Worm (Caenorhabditis elegans) whole organism, L3 larva: ENCODE results near the gene pqn-48.

Experiments
- R02D3.7 ChIP-seq: fragments of 150-350 bp; optimal IDR thresholded peaks from 2 replicates; lab custom pipeline; 2014; ENCODE audit warnings: missing biosample characterization, missing genetic modification characterization
- aly-2 ChIP-seq: fragments of 150-350 bp; optimal IDR thresholded peaks from 2 replicates; lab custom pipeline; 2014; ENCODE audit warnings: missing biosample characterization, missing genetic modification characterization
- ama-1 ChIP-seq: fragments of 150-350 bp; optimal IDR thresholded peaks from 2 replicates; lab custom pipeline; 2018
- ceh-16 ChIP-seq: sonication (generic microtip); optimal IDR thresholded peaks from 2 replicates; lab custom pipeline; 2017; ENCODE audit warnings: missing biosample characterization, missing genetic modification characterization
- ceh-28 ChIP-seq: fragments of 150-350 bp; optimal IDR thresholded peaks from 2 replicates; lab custom pipeline; 2014; ENCODE audit warnings: missing biosample characterization, missing genetic modification reagents, missing genetic modification characterization
- ceh-82 ChIP-seq: fragments of 150-350 bp; optimal IDR thresholded peaks from 2 replicates; lab custom pipeline; 2014; ENCODE audit warnings: missing biosample characterization, missing genetic modification characterization
- ceh-9 ChIP-seq: sonication (generic microtip); optimal IDR thresholded peaks from 2 replicates; lab custom pipeline; 2018; ENCODE audit warnings: missing biosample characterization, missing genetic modification characterization
- daf-12 ChIP-seq: fragments of 150-350 bp; optimal IDR thresholded peaks from 2 replicates; lab custom pipeline; 2014; ENCODE audit warnings: missing biosample characterization, missing genetic modification reagents, missing genetic modification characterization
- egl-27 ChIP-seq: sonication (generic microtip); optimal IDR thresholded peaks from 4 replicates; lab custom pipeline; 2017; ENCODE audit warnings: missing biosample characterization, missing genetic modification reagents, missing genetic modification characterization
- elt-1 ChIP-seq: fragments of 150-350 bp; optimal IDR thresholded peaks from 2 replicates; lab custom pipeline; 2014; ENCODE audit warnings: missing biosample characterization, missing genetic modification characterization
- elt-2 ChIP-seq: sonication (generic microtip); optimal IDR thresholded peaks from 2 replicates; lab custom pipeline; 2016; ENCODE audit warnings: missing genetic modification reagents, mild to moderate bottlenecking, missing genetic modification characterization, missing compliant biosample characterization
- elt-3 ChIP-seq, 3 experiments: fragments of 150-350 bp in 1 of 3; sonication (generic microtip) in 2 of 3; optimal IDR thresholded peaks; 2 replicates in 2 of 3; 4 replicates in 1 of 3; lab custom pipeline; 2014 to 2017; ENCODE audit warnings: missing biosample characterization in 3 of 3, missing genetic modification characterization in 3 of 3
- eor-1 ChIP-seq, 2 experiments: fragments of 150-350 bp; optimal IDR thresholded peaks; 2 replicates each; lab custom pipeline; 2014 to 2018; ENCODE audit warnings: missing biosample characterization in 2 of 2, missing genetic modification characterization in 2 of 2
- fkh-2 ChIP-seq: fragments of 150-350 bp; optimal IDR thresholded peaks from 2 replicates; lab custom pipeline; 2014; ENCODE audit warnings: missing biosample characterization, missing genetic modification reagents, missing genetic modification characterization
- fos-1 ChIP-seq: fragments of 150-350 bp; optimal IDR thresholded peaks from 2 replicates; lab custom pipeline; 2014; ENCODE audit warnings: missing biosample characterization, missing genetic modification characterization
- hmg-11 ChIP-seq: sonication (generic microtip); optimal IDR thresholded peaks from 2 replicates; lab custom pipeline; 2016; ENCODE audit warnings: missing genetic modification characterization, missing compliant biosample characterization
- lin-15B ChIP-seq: fragments of 150-350 bp; optimal IDR thresholded peaks from 2 replicates; lab custom pipeline; 2014; ENCODE audit warnings: missing biosample characterization, missing genetic modification characterization
- lsy-12 ChIP-seq: sonication (generic microtip); optimal IDR thresholded peaks from 2 replicates; lab custom pipeline; 2016; ENCODE audit warnings: mild to moderate bottlenecking, missing genetic modification characterization, missing compliant biosample characterization
- mdl-1 ChIP-seq: fragments of 150-350 bp; optimal IDR thresholded peaks from 2 replicates; lab custom pipeline; 2014; ENCODE audit warnings: missing biosample characterization, missing genetic modification characterization
- mml-1 ChIP-seq: fragments of 150-350 bp; sonication (generic microtip); optimal IDR thresholded peaks from 3 replicates; lab custom pipeline; 2014; ENCODE audit warnings: missing biosample characterization, missing genetic modification characterization
- nfya-1 ChIP-seq: sonication (generic microtip); optimal IDR thresholded peaks from 2 replicates; lab custom pipeline; 2017; ENCODE audit warnings: missing genetic modification characterization, mild to moderate bottlenecking, missing compliant biosample characterization, antibody characterized with exemption, moderate library complexity; ENCODE audit not compliant: insufficient read depth
- nhr-11 ChIP-seq: fragments of 150-350 bp; optimal IDR thresholded peaks from 2 replicates; lab custom pipeline; 2014; ENCODE audit warnings: missing biosample characterization, missing genetic modification characterization
- nhr-12 ChIP-seq: fragments of 150-350 bp; optimal IDR thresholded peaks from 2 replicates; lab custom pipeline; 2014; ENCODE audit warnings: missing biosample characterization, missing genetic modification characterization
- nhr-23 ChIP-seq: fragments of 150-350 bp; optimal IDR thresholded peaks from 2 replicates; lab custom pipeline; 2014; ENCODE audit warnings: missing biosample characterization, missing genetic modification reagents, missing genetic modification characterization
- nhr-237 ChIP-seq: fragments of 150-350 bp; optimal IDR thresholded peaks from 2 replicates; lab custom pipeline; 2014; ENCODE audit warnings: missing biosample characterization, missing genetic modification characterization
- nhr-25 ChIP-seq: sonication (generic microtip); optimal IDR thresholded peaks from 2 replicates; lab custom pipeline; 2017; ENCODE audit warnings: missing biosample characterization, missing genetic modification characterization
- nhr-43 ChIP-seq: sonication (generic microtip); optimal IDR thresholded peaks from 2 replicates; lab custom pipeline; 2016; ENCODE audit warnings: mild to moderate bottlenecking, missing genetic modification characterization, missing compliant biosample characterization; ENCODE audit not compliant: poor library complexity, severe bottlenecking
- nhr-67 ChIP-seq: fragments of 150-350 bp; optimal IDR thresholded peaks from 2 replicates; lab custom pipeline; 2014; ENCODE audit warnings: missing biosample characterization, missing genetic modification characterization
- nhr-76 ChIP-seq: fragments of 150-350 bp; sonication (generic microtip); optimal IDR thresholded peaks from 5 replicates; lab custom pipeline; 2014; ENCODE audit warnings: missing biosample characterization, missing genetic modification characterization
- nhr-77 ChIP-seq: fragments of 150-350 bp; optimal IDR thresholded peaks from 2 replicates; lab custom pipeline; 2014; ENCODE audit warnings: missing biosample characterization, missing genetic modification characterization
- pha-4 ChIP-seq: fragments of 150-350 bp; optimal IDR thresholded peaks from 2 replicates; lab custom pipeline; 2014; ENCODE audit warnings: missing biosample characterization, missing genetic modification reagents, missing genetic modification characterization
- pqm-1 ChIP-seq: fragments of 150-350 bp; optimal IDR thresholded peaks from 2 replicates; lab custom pipeline; 2017; ENCODE audit warnings: missing biosample characterization, missing genetic modification characterization, inconsistent platforms
- snpc-4 ChIP-seq: fragments of 150-350 bp; optimal IDR thresholded peaks from 2 replicates; lab custom pipeline; 2014; ENCODE audit warnings: missing biosample characterization, missing genetic modification characterization
- tbx-2 ChIP-seq: sonication (generic microtip); optimal IDR thresholded peaks from 2 replicates; lab custom pipeline; 2016; ENCODE audit warnings: mild to moderate bottlenecking, missing genetic modification characterization, missing compliant biosample characterization
- unc-39 ChIP-seq: sonication (generic microtip); optimal IDR thresholded peaks from 4 replicates; lab custom pipeline; 2017; ENCODE audit warnings: missing biosample characterization, missing genetic modification characterization
- unc-62 ChIP-seq: fragments of 150-350 bp; sonication (generic microtip); optimal IDR thresholded peaks from 4 replicates; lab custom pipeline; 2014; ENCODE audit warnings: missing biosample characterization, missing genetic modification reagents, missing genetic modification characterization
- zag-1 ChIP-seq: fragments of 150-350 bp; optimal IDR thresholded peaks from 2 replicates; lab custom pipeline; 2014; ENCODE audit warnings: missing biosample characterization, missing genetic modification characterization
- ztf-11 ChIP-seq: fragments of 150-350 bp; optimal IDR thresholded peaks from 2 replicates; lab custom pipeline; 2014; ENCODE audit warnings: missing biosample characterization, missing genetic modification characterization

The pqn-48 gene

ce11 chrII:4018617-4019016 is 20.1 kb upstream of the pqn-48 start, which contains the start of gene K07D4.6:
TSS of gene K07D4.6 (minus strand) at chrII:4018717.
- TF ChIP-seq ceh-9 (no peak), hmg-11 (no peak), nhr-237 (no peak), daf-12 (tag; lab: Kevin White, UChicago) (no peak), elt-3 (tag; optimal IDR thresholded peaks at IDR 0.05; lab: Kevin White, UChicago) (no peak), nhr-25 (tag; lab: Kevin White, UChicago) (no peak)
- TF ChIP-seq, all 47 proteins: peak for 0

- no peak for TF ChIP-seq eor-1 (tag; optimal IDR thresholded peaks at IDR 0.05; lab: Kevin White, UChicago)
- TF ChIP-seq tbx-2 (tag; lab: Kevin White, UChicago): no peak
- no peak for TF ChIP-seq elt-1 (tag; lab: Kevin White, UChicago)
- no peak for TF ChIP-seq ceh-82 (tag; lab: Kevin White, UChicago)
- TF ChIP-seq zag-1 (tag; lab: Kevin White, UChicago): no peak
Observed at ce11 chrII:4025462-4025861, 13.2 kb upstream of the pqn-48 start, which contains the start of gene K07D4.5. TSS of gene K07D4.5 (minus strand) at chrII:4025562.

- TF ChIP-seq R02D3.7 (no peak), tbx-2 (tag; lab: Kevin White, UChicago) (no peak), nhr-12 (tag; lab: Kevin White, UChicago) (no peak), ceh-82 (tag; lab: Kevin White, UChicago) (no peak)
- TF ChIP-seq, all 47 proteins: peak for 0
Observed at ce11 chrII:4028276-4028675, 10.4 kb upstream of the pqn-48 start, which contains the start of gene K07D4.9. TSS of gene K07D4.9 (plus strand) at chrII:4028576.

ce11 chrII:4032293-4032692 is 6.4 kb upstream of the pqn-48 start, which contains the start of gene K07D4.4:
TSS of gene K07D4.4 (minus strand) at chrII:4032393.
- TF ChIP-seq aly-2 (tag; lab: Kevin White, UChicago): no peak
- TF ChIP-seq elt-3 (tag; optimal IDR thresholded peaks at IDR 0.05; lab: Kevin White, UChicago): no peak
- TF ChIP-seq nhr-67 (tag; lab: Kevin White, UChicago): no peak
- no peak for TF ChIP-seq snpc-4 (tag; lab: Kevin White, UChicago)
- TF ChIP-seq pqm-1 (tag; lab: Kevin White, UChicago): no peak
- no peak for TF ChIP-seq zag-1 (tag; lab: Kevin White, UChicago)
- TF ChIP-seq mdl-1 (tag; lab: Kevin White, UChicago): no peak
- TF ChIP-seq unc-39 (tag; lab: Kevin White, UChicago): no peak
- TF ChIP-seq hmg-11: no peak
- no peak for TF ChIP-seq nfya-1 (tag; lab: Kevin White, UChicago)
- no peak for TF ChIP-seq nhr-25 (tag; lab: Kevin White, UChicago)
- TF ChIP-seq elt-1 (tag; lab: Kevin White, UChicago): no peak

- no peak for TF ChIP-seq nhr-11 (tag; lab: Kevin White, UChicago)
- TF ChIP-seq zag-1 (tag; lab: Kevin White, UChicago): no peak
- no peak for TF ChIP-seq pha-4 (tag; lab: Kevin White, UChicago)
- TF ChIP-seq egl-27 (tag; lab: Kevin White, UChicago): no peak
- no peak for TF ChIP-seq tbx-2 (tag; lab: Kevin White, UChicago)
- TF ChIP-seq nhr-77 (tag; lab: Kevin White, UChicago): no peak
- no peak for TF ChIP-seq eor-1 (tag; optimal IDR thresholded peaks at IDR 0.05; lab: Kevin White, UChicago)
- TF ChIP-seq ceh-28 (tag; lab: Kevin White, UChicago): no peak
- TF ChIP-seq, all 47 proteins: peak for 0
Observed at ce11 chrII:4040066-4040465, 1.4 kb downstream of the pqn-48 start.

- TF ChIP-seq ama-1 (lab: Kevin White, UChicago) (peak; percentile 8), unc-62 (no peak), tbx-2 (tag; lab: Kevin White, UChicago) (no peak)
Observed at ce11 chrII:4042696-4043095, 4.0 kb downstream of the pqn-48 start.

ce11 chrII:4044349-4044748 is 5.7 kb downstream of the pqn-48 start, which contains the start of gene rpn-11:
TSS of gene rpn-11 (minus strand) at chrII:4044546.
- TF ChIP-seq egl-27 (tag; lab: Kevin White, UChicago) (no peak), fos-1 (tag; lab: Kevin White, UChicago) (no peak), R02D3.7 (peak; percentile 83), zag-1 (tag; lab: Kevin White, UChicago) (no peak), nhr-11 (tag; lab: Kevin White, UChicago) (no peak), tbx-2 (tag; lab: Kevin White, UChicago) (peak; percentile 55), nhr-237 (no peak), lsy-12 (peak; percentile 80), fkh-2 (no peak), mml-1 (tag; lab: Kevin White, UChicago) (no peak), lin-15B (tag; lab: Kevin White, UChicago) (peak; percentile 85), ceh-9 (no peak), ceh-16 (no peak), nhr-43 (tag; lab: Kevin White, UChicago) (peak; percentile 82), elt-2 (peak; percentile 71), unc-62 (no peak), mdl-1 (tag; lab: Kevin White, UChicago) (peak; percentile 50), daf-12 (tag; lab: Kevin White, UChicago) (no peak), unc-39 (tag; lab: Kevin White, UChicago) (no peak), nhr-76 (tag; lab: Kevin White, UChicago) (no peak), ceh-82 (tag; lab: Kevin White, UChicago) (peak; percentile 52), nhr-77 (tag; lab: Kevin White, UChicago) (peak; percentile 50), aly-2 (tag; lab: Kevin White, UChicago) (no peak), nhr-23 (tag; lab: Kevin White, UChicago) (peak; percentile 83), ztf-11 (tag; lab: Kevin White, UChicago) (no peak)
